Worm (Caenorhabditis elegans) whole organism, young adult: ENCODE data around the gene C47E12.3.

Experiments
- C17E4.6 ChIP-seq: fragments of 200-800 bp; sonication (Bioruptor generic); IDR thresholded peaks from 2 replicates; pipeline ENCODE4 v1.3.6; 2022; ENCODE audit warnings: missing genetic modification reagents, missing genetic modification characterization, missing compliant biosample characterization
- T26A5.8 ChIP-seq: sonication (generic microtip); optimal IDR thresholded peaks from 2 replicates; lab custom pipeline; 2016; ENCODE audit warnings: missing genetic modification characterization, missing compliant biosample characterization
- ama-1 ChIP-seq, 3 experiments: fragments of 150-350 bp in 1 of 3; sonication (generic microtip) in 2 of 3; optimal IDR thresholded peaks; 2 replicates each; lab custom pipeline; 2014 to 2018; ENCODE audit warnings: missing biosample characterization in 2 of 3, missing genetic modification characterization in 2 of 3, missing genetic modification reagents in 2 of 3
- attf-5 ChIP-seq: fragments of 200-800 bp; sonication (Bioruptor generic); optimal IDR thresholded peaks from 2 replicates; lab custom pipeline; 2018; ENCODE audit warnings: mild to moderate bottlenecking, missing genetic modification characterization, missing compliant biosample characterization
- cebp-2 ChIP-seq: fragments of 200-800 bp; sonication (Bioruptor generic); IDR thresholded peaks from 2 replicates; pipeline ENCODE4 v1.3.6; 2022; ENCODE audit warnings: missing genetic modification characterization, missing compliant biosample characterization

- no peak for TF ChIP-seq ama-1 (optimal IDR thresholded peaks at IDR 0.05; lab: Kevin White, UChicago)
- no peak for TF ChIP-seq ama-1 (GFP tag; optimal IDR thresholded peaks at IDR 0.05; lab: Kevin White, UChicago)
- TF ChIP-seq cebp-2 (GFP tag; lab: Robert Waterston, UW): no peak
- TF ChIP-seq attf-5 (GFP tag; lab: Kevin White, UChicago): no peak
- no peak for TF ChIP-seq C17E4.6 (GFP tag; lab: Robert Waterston, UW)
- TF ChIP-seq T26A5.8 (tag; lab: Kevin White, UChicago): no peak
These were observed 48.3 kb downstream of the C47E12.3 start, which contains the start of gene gon-1 for ce11 chrIV:9953333-9953732.
